Worm (Caenorhabditis elegans) whole organism, L4/young adult: Measurements from ENCODE around the gene wdr-5.1.

ENCODE experiments used
- W03F9.2 ChIP-seq: fragments of 150-350 bp; optimal IDR thresholded peaks from 2 replicates; lab custom pipeline; 2014; ENCODE audit warnings: missing biosample characterization, missing genetic modification characterization
- dao-5 ChIP-seq: sonication (generic microtip); optimal IDR thresholded peaks from 2 replicates; lab custom pipeline; 2016; ENCODE audit warnings: missing genotype, missing genetic modification characterization, moderate library complexity, missing compliant biosample characterization
- him-1 ChIP-seq: sonication (generic microtip); optimal IDR thresholded peaks from 2 replicates; lab custom pipeline; 2016; ENCODE audit warnings: missing genotype, missing genetic modification reagents, missing genetic modification characterization, missing compliant biosample characterization

The wdr-5.1 gene

DNA sequence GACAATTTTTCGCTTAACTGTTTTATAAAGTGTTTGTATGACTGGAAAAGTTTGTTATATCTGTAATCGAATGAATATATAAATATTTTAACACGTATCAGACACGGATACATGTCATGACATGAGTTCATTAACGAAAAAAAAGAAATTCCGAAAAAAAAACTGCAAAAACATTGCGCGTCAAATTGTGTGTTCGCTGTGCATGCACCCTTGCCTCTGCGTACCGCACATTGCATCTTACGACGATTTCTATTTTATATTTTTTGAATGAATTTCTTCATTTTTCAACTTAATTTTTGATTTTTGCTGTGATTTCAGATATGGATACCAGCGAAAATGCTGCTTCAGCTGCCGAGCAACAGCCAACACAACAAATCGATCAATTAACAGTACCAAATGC is at the start of gene wdr-5.1:
Gene wdr-5.1 (plus strand): TSS at position 319 of the 400 bp plus-strand sequence.
- no peak for TF ChIP-seq W03F9.2 (tag; lab: Kevin White, UChicago)
- no peak for TF ChIP-seq dao-5 (tag; lab: Kevin White, UChicago)
- no peak for TF ChIP-seq him-1 (tag; lab: Kevin White, UChicago)

DNA sequence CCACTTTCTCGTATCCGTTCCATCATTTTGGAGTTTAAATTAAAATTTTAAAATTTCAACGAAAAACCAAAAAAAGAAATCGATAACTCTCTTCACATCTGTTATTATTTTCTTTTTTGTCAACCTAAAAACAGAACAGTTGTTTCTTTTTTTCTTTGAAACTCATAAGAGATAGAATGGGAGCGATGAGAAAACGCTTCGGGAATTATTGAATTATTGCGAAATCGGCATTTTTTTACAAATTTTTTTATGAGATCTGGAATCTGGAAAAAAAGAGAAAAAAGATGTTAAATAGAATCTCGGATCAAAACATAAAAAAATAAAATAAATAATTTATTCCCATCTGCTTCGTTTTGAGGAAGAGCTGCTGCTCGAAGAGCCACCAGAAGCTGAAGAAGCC is 47.6 kb upstream of the wdr-5.1 start, which contains the start of gene C46F11.5:
Gene C46F11.5 (minus strand): TSS at position 128 of the 400 bp plus-strand sequence.
- no peak for TF ChIP-seq him-1 (tag; lab: Kevin White, UChicago)
- no peak for TF ChIP-seq W03F9.2 (tag; lab: Kevin White, UChicago)
- TF ChIP-seq dao-5 (tag; lab: Kevin White, UChicago): no peak

DNA sequence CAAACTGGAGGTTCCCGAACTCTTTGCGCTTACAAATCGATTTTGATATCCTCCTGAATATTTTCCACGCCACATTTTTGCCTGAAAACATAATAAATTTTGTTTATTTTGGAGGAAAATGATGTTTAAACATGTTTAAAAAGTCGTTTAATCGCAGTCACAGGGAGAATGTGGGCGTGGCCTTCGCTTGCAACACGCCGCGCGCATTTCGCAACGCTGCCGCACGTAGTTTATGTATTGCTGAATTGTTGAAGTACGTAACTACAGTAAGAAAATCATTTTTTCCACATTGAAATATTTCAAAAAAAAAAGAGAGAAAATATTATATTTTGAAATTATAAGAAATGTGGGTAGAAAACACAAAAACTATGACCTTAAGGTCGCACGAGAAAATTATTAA is 40.9 kb upstream of the wdr-5.1 start, which contains the start of gene C46F11.4:
Gene C46F11.4 (minus strand): TSS at position 81 of the 400 bp plus-strand sequence.
- TF ChIP-seq dao-5 (tag; lab: Kevin White, UChicago) (no peak), him-1 (tag; lab: Kevin White, UChicago) (peak; percentile 62), W03F9.2 (tag; lab: Kevin White, UChicago) (peak; percentile 27)

- no peak for TF ChIP-seq W03F9.2 (tag; lab: Kevin White, UChicago)
- no peak for TF ChIP-seq him-1 (tag; lab: Kevin White, UChicago)
- TF ChIP-seq dao-5 (tag; lab: Kevin White, UChicago): no peak
Observed at ce11 chrIII:3670336-3670735, 34.7 kb upstream of the wdr-5.1 start, which contains the start of gene C46F11.6. Gene C46F11.6, minus strand, starts transcription at chrIII:3670436.

DNA sequence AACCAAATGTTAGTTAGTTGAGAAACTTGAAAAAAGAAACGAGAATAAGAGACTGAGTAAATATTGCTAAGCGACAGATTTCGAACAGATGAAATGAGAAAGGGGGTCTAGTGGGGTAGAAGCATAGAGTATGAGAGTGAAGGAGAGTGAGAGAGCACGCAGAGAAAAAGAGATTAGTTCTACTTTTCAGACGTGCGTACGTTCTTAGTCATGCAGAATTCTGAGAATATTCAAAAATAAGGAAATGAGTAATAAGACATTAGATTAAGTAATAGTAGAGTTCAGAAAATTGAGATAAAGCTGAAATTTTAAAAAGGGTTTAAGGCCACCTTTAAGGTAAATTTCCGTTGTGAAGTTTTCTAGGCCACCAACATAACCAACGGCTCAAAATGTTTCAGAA is 34.1 kb upstream of the wdr-5.1 start:
- no peak for TF ChIP-seq dao-5 (tag; lab: Kevin White, UChicago)
- TF ChIP-seq W03F9.2 (tag; lab: Kevin White, UChicago): no peak
- TF ChIP-seq him-1 (tag; lab: Kevin White, UChicago): no peak

DNA sequence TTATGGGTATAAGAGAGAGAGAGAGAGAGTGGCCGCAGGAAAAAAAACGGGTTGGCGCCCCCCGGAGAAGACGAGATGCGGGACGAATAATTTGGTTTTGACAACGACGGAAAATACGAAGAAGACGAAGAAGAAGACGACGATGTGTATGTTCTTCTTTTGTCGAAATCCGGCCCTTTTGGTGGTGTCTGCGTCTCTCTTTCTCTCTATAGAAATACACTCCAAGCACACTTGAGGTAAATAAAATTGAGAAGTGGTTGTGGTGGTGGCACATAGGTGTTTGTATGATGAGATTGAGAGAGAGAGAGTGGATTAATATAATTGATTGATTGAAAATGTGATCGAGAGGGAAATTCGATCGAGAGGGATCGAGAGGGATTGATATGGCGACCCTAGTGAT is 32.2 kb upstream of the wdr-5.1 start:
- no peak for TF ChIP-seq W03F9.2 (tag; lab: Kevin White, UChicago)
- TF ChIP-seq him-1 (tag; lab: Kevin White, UChicago): no peak
- no peak for TF ChIP-seq dao-5 (tag; lab: Kevin White, UChicago)

DNA sequence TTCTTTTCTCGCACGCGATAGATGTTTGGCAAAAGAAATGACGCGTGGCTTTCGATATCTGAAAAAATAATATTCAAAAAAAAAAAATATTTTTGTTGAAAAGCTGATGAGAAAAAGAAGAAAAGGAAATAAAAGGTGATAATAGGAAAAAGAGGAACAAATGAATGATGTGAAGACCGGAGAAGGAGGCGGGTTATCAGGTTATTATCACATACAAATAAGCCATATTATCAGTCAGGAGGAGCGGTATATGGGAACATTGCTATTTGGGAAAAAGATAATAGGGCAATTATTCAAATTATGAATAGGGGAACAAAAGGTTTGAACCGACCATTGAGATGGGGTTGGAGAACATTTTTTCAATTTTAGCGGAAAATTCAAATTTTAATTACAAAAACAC is 30.9 kb upstream of the wdr-5.1 start:
- TF ChIP-seq him-1 (tag; lab: Kevin White, UChicago) (no peak), dao-5 (tag; lab: Kevin White, UChicago) (no peak), W03F9.2 (tag; lab: Kevin White, UChicago) (no peak)

- TF ChIP-seq W03F9.2 (tag; lab: Kevin White, UChicago) (no peak), him-1 (tag; lab: Kevin White, UChicago) (no peak), dao-5 (tag; lab: Kevin White, UChicago) (no peak)
Observed at ce11 chrIII:3675480-3675879, 29.6 kb upstream of the wdr-5.1 start.

DNA sequence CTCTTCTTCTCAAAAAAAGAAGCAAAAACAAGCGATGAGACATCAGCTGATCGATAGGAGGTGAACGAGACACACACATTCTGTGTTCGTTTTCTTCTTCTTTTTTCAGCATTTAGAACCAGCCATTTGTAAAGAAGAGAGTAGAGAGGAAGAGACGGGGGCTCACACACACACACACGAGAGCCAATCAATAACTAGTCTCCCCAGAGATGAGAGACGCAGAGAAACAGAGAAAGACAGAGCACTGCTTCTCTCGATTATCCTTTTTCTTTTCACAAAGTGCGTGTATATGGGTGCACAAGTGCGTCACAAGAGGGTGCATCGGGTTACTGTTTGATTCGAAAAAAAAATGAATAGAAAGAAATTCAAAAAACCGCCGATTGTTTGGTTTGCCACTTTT is 27.7 kb upstream of the wdr-5.1 start:
- TF ChIP-seq him-1 (tag; lab: Kevin White, UChicago) (peak; percentile 92), W03F9.2 (tag; lab: Kevin White, UChicago) (no peak), dao-5 (tag; lab: Kevin White, UChicago) (no peak)

ce11 chrIII:3679083-3679482 is 26.0 kb upstream of the wdr-5.1 start:
- no peak for TF ChIP-seq him-1 (tag; lab: Kevin White, UChicago)
- TF ChIP-seq W03F9.2 (tag; lab: Kevin White, UChicago): no peak
- TF ChIP-seq dao-5 (tag; lab: Kevin White, UChicago): no peak

DNA sequence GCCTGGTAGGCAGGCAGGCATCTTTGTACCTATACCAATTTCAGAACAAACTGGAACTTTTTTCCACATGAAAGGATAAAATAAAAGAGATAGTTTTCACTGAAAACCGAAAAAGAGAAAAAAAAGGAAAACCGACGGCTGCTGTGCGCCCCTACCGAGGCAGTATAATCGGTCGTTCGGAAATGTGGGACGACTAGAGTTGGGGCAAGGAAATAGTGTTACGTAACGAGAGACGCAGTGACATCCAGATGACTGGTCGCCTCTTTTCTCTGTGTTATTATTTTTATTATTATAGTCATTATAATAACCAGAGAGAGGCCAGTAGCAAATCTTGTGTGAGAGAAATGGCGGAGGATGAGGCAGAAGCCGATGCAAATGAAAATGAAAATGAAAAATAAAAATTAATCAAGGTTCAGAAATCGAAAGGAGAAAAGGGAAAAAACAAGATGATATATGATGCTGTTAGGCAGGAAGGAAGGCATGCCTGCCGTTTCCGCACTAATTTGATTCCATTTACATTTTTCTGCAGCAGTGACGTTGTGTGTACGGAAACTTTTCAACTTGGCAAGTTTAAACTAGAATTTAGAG is 23.6 kb upstream of the wdr-5.1 start:
- no peak for TF ChIP-seq dao-5 (tag; lab: Kevin White, UChicago)
- TF ChIP-seq W03F9.2 (tag; lab: Kevin White, UChicago): no peak
- no peak for TF ChIP-seq him-1 (tag; lab: Kevin White, UChicago)

DNA sequence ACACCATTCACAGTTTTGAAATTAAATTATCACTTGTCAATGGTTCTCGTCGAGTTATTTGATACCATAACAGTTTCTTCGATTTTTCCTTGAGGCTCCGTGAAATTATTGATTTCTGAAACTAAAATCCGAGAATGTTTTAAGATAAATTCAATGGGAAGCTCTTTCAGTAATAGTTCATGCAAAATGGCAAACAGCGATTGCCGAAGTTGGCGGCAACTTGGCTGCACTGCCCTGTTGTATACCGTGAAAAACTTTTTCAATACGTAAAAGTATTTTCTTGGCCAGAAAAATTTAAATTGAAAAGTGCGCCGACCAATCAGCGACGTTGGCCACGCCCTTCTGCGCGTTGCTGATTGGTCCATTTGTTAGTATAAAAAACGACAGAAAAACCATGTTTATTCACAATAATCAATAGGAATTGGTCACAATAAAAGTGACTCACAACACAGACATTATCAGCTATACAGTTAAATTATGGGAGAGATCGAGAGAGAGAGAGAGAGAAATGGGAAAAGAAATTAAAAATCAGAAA is 22.1 kb upstream of the wdr-5.1 start:
- TF ChIP-seq dao-5 (tag; lab: Kevin White, UChicago) (no peak), him-1 (tag; lab: Kevin White, UChicago) (no peak), W03F9.2 (tag; lab: Kevin White, UChicago) (no peak)

DNA sequence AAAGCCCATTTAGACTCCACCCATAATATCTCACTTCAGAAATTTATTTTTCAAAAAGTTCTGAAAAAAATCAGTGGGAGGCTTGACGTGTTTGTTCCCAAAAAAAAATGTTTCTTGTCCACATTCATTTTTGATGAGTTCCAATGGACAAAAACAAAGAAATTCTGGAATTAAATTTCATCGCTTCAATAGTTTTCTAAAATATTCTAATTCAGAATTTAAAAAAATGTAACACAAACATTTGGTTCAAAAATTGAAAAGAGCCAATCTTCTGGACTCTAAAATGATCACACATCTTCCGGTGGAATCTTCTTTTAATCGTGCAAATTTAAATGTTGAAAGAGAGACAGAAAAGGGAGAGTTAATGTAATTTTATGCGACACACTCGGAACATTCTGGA is 12.6 kb upstream of the wdr-5.1 start:
- TF ChIP-seq W03F9.2 (tag; lab: Kevin White, UChicago) (no peak), dao-5 (tag; lab: Kevin White, UChicago) (no peak), him-1 (tag; lab: Kevin White, UChicago) (no peak)

- TF ChIP-seq W03F9.2 (tag; lab: Kevin White, UChicago): no peak
- TF ChIP-seq him-1 (tag; lab: Kevin White, UChicago): no peak
- TF ChIP-seq dao-5 (tag; lab: Kevin White, UChicago): no peak
Observed at ce11 chrIII:3694572-3694971, 10.5 kb upstream of the wdr-5.1 start, which contains the start of gene npr-15. Gene npr-15, minus strand, starts transcription at chrIII:3694672.
